Worm (Caenorhabditis elegans): ENCODE results near the gene pfs-2.

DNA sequence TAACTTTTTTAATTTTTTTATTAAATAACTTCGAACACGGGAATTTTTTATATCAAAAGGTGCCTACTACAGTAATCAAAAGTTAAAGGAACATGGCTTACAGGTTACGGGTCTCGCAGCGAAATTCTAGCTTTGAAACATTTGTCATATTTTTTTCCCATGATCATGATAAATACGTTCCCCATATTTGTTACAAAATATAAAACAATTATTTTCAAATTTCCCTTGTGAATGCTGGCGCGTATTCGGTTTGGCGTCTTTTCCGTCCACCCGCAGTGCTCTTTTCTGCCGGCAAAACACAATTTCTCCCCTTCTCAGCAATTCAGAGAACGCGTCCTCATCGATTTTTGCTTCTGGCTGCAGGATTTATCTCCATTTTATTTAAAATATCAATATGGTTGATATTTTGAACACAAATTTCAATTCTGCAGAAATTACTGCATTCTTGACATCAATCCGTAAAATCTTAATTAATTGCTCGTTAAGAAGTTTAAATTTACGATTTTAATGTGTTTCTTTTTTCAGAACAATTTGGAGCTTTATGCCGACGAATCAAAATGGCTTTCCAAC is 7.1 kb downstream of the pfs-2 start, which contains the start of gene imb-2:
- TF ChIP-seq him-1 (tag; optimal IDR thresholded peaks at IDR 0.05) (no peak), dao-5 (tag; optimal IDR thresholded peaks at IDR 0.05) (no peak), W03F9.2 (tag; optimal IDR thresholded peaks at IDR 0.05) (peak; percentile 60)
